Fruit fly (Drosophila melanogaster): Measurements from ENCODE around the gene Gr93c.
A peak's percentile ranks its signal among the peaks of the same experiment; 100 is the strongest.

Gene Gr93c

DNA sequence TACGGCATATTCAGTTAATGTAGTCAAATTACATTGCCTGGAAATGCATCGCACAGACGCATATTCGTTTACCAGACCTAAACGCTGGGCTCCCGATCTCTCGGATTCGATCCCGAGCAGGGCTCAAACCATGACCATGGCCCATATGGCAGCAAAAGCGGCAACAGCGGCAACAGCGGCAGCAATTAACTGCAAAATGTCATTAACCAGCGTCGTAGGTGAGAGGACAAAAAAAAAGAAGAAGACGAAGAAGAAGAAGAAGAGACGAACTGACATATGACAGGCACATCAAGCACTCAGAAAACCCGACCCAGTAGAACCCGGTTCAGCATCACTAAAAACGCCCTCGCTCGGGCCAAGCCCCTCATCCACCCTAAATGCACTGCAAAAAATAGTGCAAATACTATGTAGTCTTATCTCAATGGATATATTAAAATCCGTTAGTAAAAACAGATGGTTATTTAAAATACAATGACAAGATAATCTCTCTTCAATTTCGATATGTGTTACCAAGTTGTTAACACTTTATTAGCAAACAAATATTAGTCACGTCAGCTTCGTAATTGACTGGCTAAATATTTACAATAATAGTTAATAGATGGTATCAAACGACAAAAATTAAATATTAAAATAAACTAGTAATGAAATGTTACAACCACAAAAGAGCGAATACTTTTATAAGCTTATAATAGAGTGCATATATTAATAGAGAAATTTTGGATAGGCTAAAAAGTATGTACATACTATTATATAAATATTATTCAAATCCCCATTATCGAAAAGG, 19.1 kb downstream of the Gr93c start (continued):
- peak; percentile 14 for TF ChIP-seq net (GFP tag; optimal IDR thresholded peaks at IDR 0.05)

DNA sequence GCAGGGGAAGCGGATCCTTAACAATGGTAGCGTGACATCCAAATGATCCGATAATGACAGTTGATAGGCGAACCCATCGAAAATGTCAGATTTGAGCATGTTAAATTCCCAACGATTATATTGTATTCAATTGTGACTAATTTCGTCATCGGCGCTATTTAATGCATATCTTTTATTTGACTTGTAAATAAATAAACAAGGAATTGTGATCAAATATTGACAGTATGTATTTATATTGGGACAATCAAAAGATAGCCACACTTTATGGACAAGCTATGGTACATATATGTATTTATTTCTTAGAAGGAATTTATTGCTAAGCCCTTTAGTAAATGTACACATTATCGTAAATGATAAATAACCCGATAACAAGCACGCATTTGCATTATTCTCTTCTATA, 19.9 kb downstream of the Gr93c start:
- TF ChIP-seq pdm3 (GFP tag; optimal IDR thresholded peaks at IDR 0.05) (no peak), lz (GFP tag; optimal IDR thresholded peaks at IDR 0.05) (no peak), fkh (GFP tag; optimal IDR thresholded peaks at IDR 0.05) (peak; percentile 54), Eip78C (GFP tag) (peak; percentile 57), CG8119 (GFP tag; IDR thresholded peaks at IDR 0.05) (no peak)

DNA sequence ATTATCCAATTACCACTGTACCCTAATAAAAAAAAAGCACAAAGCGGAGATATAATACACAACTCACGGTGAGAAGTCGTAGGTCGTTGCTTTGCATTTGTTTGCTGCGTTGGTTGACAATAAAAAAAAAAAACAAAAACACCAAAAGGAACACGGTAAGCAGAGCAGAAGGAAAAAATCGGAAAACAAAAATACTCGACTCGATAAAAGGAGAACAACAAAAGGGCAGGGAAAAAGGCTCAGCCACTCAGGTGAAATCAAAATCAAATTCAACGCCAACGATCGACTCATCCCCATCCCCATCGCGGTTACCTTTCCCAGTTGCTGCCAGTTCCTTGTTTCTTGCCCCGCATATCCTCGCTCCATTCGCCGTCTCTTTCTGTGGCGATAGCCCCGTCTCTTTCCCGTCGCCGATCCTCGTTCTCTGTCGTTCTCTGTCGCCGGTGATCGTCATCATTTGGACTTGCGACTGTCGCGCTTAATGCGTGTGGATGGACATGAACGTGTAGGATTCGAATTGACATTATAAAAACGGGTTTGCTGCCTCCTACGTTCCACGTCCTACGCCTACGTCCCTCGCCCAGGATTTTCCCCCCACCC, 20.6 kb downstream of the Gr93c start:
- no peak for TF ChIP-seq CG11762 (GFP tag; optimal IDR thresholded peaks at IDR 0.05; ENCODE audit: insufficient read depth)
- no peak for TF ChIP-seq OdsH (GFP tag; optimal IDR thresholded peaks at IDR 0.05)
- no peak for TF ChIP-seq CG6276 (GFP tag; optimal IDR thresholded peaks at IDR 0.05)
- no peak for TF ChIP-seq Smox (GFP tag; optimal IDR thresholded peaks at IDR 0.05)
- no peak for TF ChIP-seq CG11294 (GFP tag; IDR thresholded peaks at IDR 0.05)
- no peak for TF ChIP-seq Blimp-1 (GFP tag; optimal IDR thresholded peaks at IDR 0.05)
- TF ChIP-seq svp (GFP tag): no peak
- TF ChIP-seq Ets21C (GFP tag; optimal IDR thresholded peaks at IDR 0.05): no peak
- TF ChIP-seq acj6 (GFP tag; optimal IDR thresholded peaks at IDR 0.05): no peak
- TF ChIP-seq Eip78C (GFP tag): no peak
- TF ChIP-seq CG10669 (GFP tag; optimal IDR thresholded peaks at IDR 0.05): no peak
- TF ChIP-seq Ets96B (tag; optimal IDR thresholded peaks at IDR 0.05): no peak
- 0 out of 3 replicates have a peak, but pooled peaks have one; percentile 7 for TF ChIP-seq eg (GFP tag; IDR thresholded peaks at IDR 0.05)
- TF ChIP-seq CG6792 (GFP tag; optimal IDR thresholded peaks at IDR 0.05): no peak
- peak; percentile 14; the same call in 2 of the 3 replicates for TF ChIP-seq CG6163 (GFP tag; IDR thresholded peaks at IDR 0.05)
- peak; percentile 11 for TF ChIP-seq CG1621 (tag; optimal IDR thresholded peaks at IDR 0.05)
- TF ChIP-seq CG3919 (GFP tag; optimal IDR thresholded peaks at IDR 0.05): no peak
- no peak for TF ChIP-seq Sox102F (GFP tag; optimal IDR thresholded peaks at IDR 0.05)
- peak; percentile 71 for TF ChIP-seq CG6808 (GFP tag; optimal IDR thresholded peaks at IDR 0.05)
- TF ChIP-seq fkh (GFP tag; optimal IDR thresholded peaks at IDR 0.05): no peak
- no peak for TF ChIP-seq CG3032 (tag; optimal IDR thresholded peaks at IDR 0.05)
- no peak for TF ChIP-seq CG10631 (GFP tag; optimal IDR thresholded peaks at IDR 0.05)
- TF ChIP-seq CG8319 (GFP tag; optimal IDR thresholded peaks at IDR 0.05): no peak
- no peak for TF ChIP-seq Sox14 (GFP tag; optimal IDR thresholded peaks at IDR 0.05)
- TF ChIP-seq fd85E (GFP tag; optimal IDR thresholded peaks at IDR 0.05): no peak
- peak; percentile 81 for TF ChIP-seq CG9139 (GFP tag; optimal IDR thresholded peaks at IDR 0.05)
- TF ChIP-seq spab (GFP tag; optimal IDR thresholded peaks at IDR 0.05): peak; percentile 45
- TF ChIP-seq CG8119 (GFP tag; IDR thresholded peaks at IDR 0.05): no peak
- no peak for TF ChIP-seq Sox15 (GFP tag; optimal IDR thresholded peaks at IDR 0.05)
- no peak for TF ChIP-seq CG6854 (GFP tag; optimal IDR thresholded peaks at IDR 0.05)
- TF ChIP-seq Eip75B (GFP tag; optimal IDR thresholded peaks at IDR 0.05): no peak
- TF ChIP-seq Hr38 (GFP tag; optimal IDR thresholded peaks at IDR 0.05): no peak
- TF ChIP-seq ss (GFP tag; optimal IDR thresholded peaks at IDR 0.05): peak; percentile 69 to 80
- TF ChIP-seq lz (GFP tag; optimal IDR thresholded peaks at IDR 0.05): no peak
- TF ChIP-seq net (GFP tag; optimal IDR thresholded peaks at IDR 0.05): no peak
- TF ChIP-seq CG32006 (GFP tag; optimal IDR thresholded peaks at IDR 0.05): no peak
- TF ChIP-seq topi (GFP tag; optimal IDR thresholded peaks at IDR 0.05): no peak
- peak; percentile 11 for TF ChIP-seq fd59A (GFP tag; optimal IDR thresholded peaks at IDR 0.05)
- TF ChIP-seq CG15336 (GFP tag; IDR thresholded peaks at IDR 0.05): no peak

Measured in whole organism, prepupa.